Worm (Caenorhabditis elegans) whole organism, L4 larva: ENCODE measurements around the gene F46F5.14.

Experiments used
- R02D3.7 ChIP-seq: fragments of 150-350 bp; sonication (generic microtip); optimal IDR thresholded peaks from 3 replicates; lab custom pipeline; 2014; ENCODE audit warnings: missing biosample characterization, missing genetic modification characterization
- aly-2 ChIP-seq: sonication (generic microtip); optimal IDR thresholded peaks from 2 replicates; lab custom pipeline; 2018; ENCODE audit warnings: missing biosample characterization, missing genetic modification characterization
- fkh-10 ChIP-seq: fragments of 150-350 bp; optimal IDR thresholded peaks from 2 replicates; lab custom pipeline; 2014; ENCODE audit warnings: missing biosample characterization, missing genetic modification reagents, missing genetic modification characterization
- hmg-1.1 ChIP-seq: fragments of 200-800 bp; sonication (Bioruptor generic); IDR thresholded peaks from 2 replicates; pipeline ENCODE4 v1.3.6; 2022; ENCODE audit warnings: missing genetic modification reagents, missing genetic modification characterization, missing compliant biosample characterization
- nhr-77 ChIP-seq: fragments of 150-350 bp; optimal IDR thresholded peaks from 2 replicates; lab custom pipeline; 2014; ENCODE audit warnings: missing biosample characterization, missing genetic modification characterization
- vab-7 ChIP-seq: fragments of 200-800 bp; sonication (Bioruptor generic); IDR thresholded peaks from 2 replicates; pipeline ENCODE4 v1.3.6; 2022; ENCODE audit warnings: missing genetic modification reagents, missing genetic modification characterization, missing compliant biosample characterization
- zag-1 ChIP-seq: fragments of 150-350 bp; optimal IDR thresholded peaks from 2 replicates; lab custom pipeline; 2014; ENCODE audit warnings: missing biosample characterization, missing genetic modification characterization

- TF ChIP-seq hmg-1.1, result no peak
- no peak for TF ChIP-seq R02D3.7 (tag; lab: Kevin White, UChicago)
- no peak for TF ChIP-seq vab-7 (GFP tag; lab: Robert Waterston, UW)
- TF ChIP-seq zag-1 (tag; lab: Kevin White, UChicago), result no peak
- no peak for TF ChIP-seq aly-2 (tag; lab: Kevin White, UChicago)
- TF ChIP-seq nhr-77, result no peak
- TF ChIP-seq fkh-10, result no peak
Observed at ce11 chrII:843971-844370, 44.2 kb downstream of the F46F5.14 start, which contains the start of gene F28A10.4.
